Fruit fly (Drosophila melanogaster): ENCODE measurements around the gene Daao2.

dm6 chr2L:6833661-6834073, 30.9 kb downstream of the Daao2 start:
- TF ChIP-seq EcR (GFP tag; optimal IDR thresholded peaks at IDR 0.05) (no peak), Pif1B (GFP tag; optimal IDR thresholded peaks at IDR 0.05) (no peak), fd96Ca (GFP tag; IDR thresholded peaks at IDR 0.05) (no peak)

Data from whole organism, pupa.